Fruit fly (Drosophila melanogaster) whole organism, embryonic: ENCODE results near the gene CG4461.

Experiments used
- Bteb2 ChIP-seq: fragments of 200-800 bp; sonication (Bioruptor generic); optimal IDR thresholded peaks from 2 replicates; lab custom pipeline; 2016; ENCODE audit warnings: missing biosample characterization, missing genetic modification characterization
- CG10267 ChIP-seq: fragments of 200-800 bp; sonication (Bioruptor generic); optimal IDR thresholded peaks from 2 replicates; lab custom pipeline; 2018; ENCODE audit warnings: missing biosample characterization, mild to moderate bottlenecking, missing genetic modification characterization, moderate library complexity
- CG10431 ChIP-seq: fragments of 200-800 bp; sonication (Bioruptor generic); optimal IDR thresholded peaks from 3 replicates; lab custom pipeline; 2018; ENCODE audit warnings: missing biosample characterization, mild to moderate bottlenecking, missing genetic modification characterization
- CG12071 ChIP-seq: fragments of 200-800 bp; sonication (Bioruptor generic); optimal IDR thresholded peaks from 3 replicates; lab custom pipeline; 2018; ENCODE audit warnings: missing biosample characterization, mild to moderate bottlenecking, missing genetic modification characterization
- CG1233 ChIP-seq: fragments of 200-800 bp; sonication (Bioruptor generic); optimal IDR thresholded peaks from 4 replicates; lab custom pipeline; 2018; ENCODE audit warnings: missing biosample characterization, mild to moderate bottlenecking, missing genetic modification characterization
- CG12744 ChIP-seq: fragments of 200-800 bp; sonication (Bioruptor generic); optimal IDR thresholded peaks from 2 replicates; lab custom pipeline; 2016; ENCODE audit warnings: missing biosample characterization, missing genetic modification characterization
- CG15601 ChIP-seq: fragments of 200-800 bp; sonication (Bioruptor generic); optimal IDR thresholded peaks from 3 replicates; lab custom pipeline; 2019; ENCODE audit warnings: missing biosample characterization, mild to moderate bottlenecking, missing genetic modification characterization, moderate library complexity
- CG18011 ChIP-seq: fragments of 200-800 bp; sonication (Bioruptor generic); optimal IDR thresholded peaks from 2 replicates; lab custom pipeline; 2017; ENCODE audit warnings: missing biosample characterization, missing genetic modification characterization, mild to moderate bottlenecking, moderate library complexity, missing genotype
- CG1832 ChIP-seq: fragments of 200-800 bp; sonication (Bioruptor generic); optimal IDR thresholded peaks from 2 replicates; lab custom pipeline; 2017; ENCODE audit warnings: missing biosample characterization, mild to moderate bottlenecking, missing genetic modification characterization, inconsistent platforms
- CG31224 ChIP-seq: fragments of 200-800 bp; sonication (Bioruptor generic); IDR thresholded peaks from 2 replicates; pipeline ENCODE4 v1.3.6; 2022; ENCODE audit warnings: missing biosample characterization, missing genetic modification characterization
- CG33557 ChIP-seq: fragments of 200-800 bp; sonication (Bioruptor generic); optimal IDR thresholded peaks from 2 replicates; lab custom pipeline; 2019; ENCODE audit warnings: missing biosample characterization, mild to moderate bottlenecking, missing genetic modification characterization, moderate library complexity
- CG4282 ChIP-seq: fragments of 200-800 bp; sonication (Bioruptor generic); optimal IDR thresholded peaks from 2 replicates; lab custom pipeline; 2016; ENCODE audit warnings: missing biosample characterization, missing genetic modification characterization
- CG7928 ChIP-seq: fragments of 200-800 bp; sonication (Bioruptor generic); optimal IDR thresholded peaks from 2 replicates; lab custom pipeline; 2017; ENCODE audit warnings: missing biosample characterization, mild to moderate bottlenecking, missing genetic modification characterization
- CG8281 ChIP-seq: fragments of 200-800 bp; sonication (Bioruptor generic); optimal IDR thresholded peaks from 2 replicates; lab custom pipeline; 2018; ENCODE audit warnings: missing biosample characterization, mild to moderate bottlenecking, missing genetic modification characterization, moderate library complexity
- CHES-1-like ChIP-seq: fragments of 200-800 bp; sonication (Bioruptor generic); optimal IDR thresholded peaks from 2 replicates; lab custom pipeline; 2016; ENCODE audit warnings: missing biosample characterization, missing genetic modification characterization
- CkIIα-i1 ChIP-seq: fragments of 200-800 bp; sonication (Bioruptor generic); IDR thresholded peaks from 2 replicates; pipeline ENCODE4 v1.3.6; 2022; ENCODE audit warnings: missing biosample characterization, missing genetic modification characterization
- CrebB ChIP-seq: fragments of 200-800 bp; sonication (Bioruptor generic); optimal IDR thresholded peaks from 3 replicates; lab custom pipeline; 2018; ENCODE audit warnings: missing biosample characterization, mild to moderate bottlenecking, missing genetic modification characterization
- D ChIP-seq, 2 experiments: fragments of 200-800 bp in 1 of 2; fragments of >200 bp in 1 of 2; sonication (Bioruptor generic) in 1 of 2; optimal IDR thresholded peaks; 2 replicates in 1 of 2; 3 replicates in 1 of 2; lab custom pipeline; 2017; ENCODE audit warnings: mild to moderate bottlenecking in 1 of 2, missing biosample characterization in 1 of 2, missing genetic modification characterization in 1 of 2, missing genetic modification reagents in 1 of 2
- Dek ChIP-seq: fragments of 200-800 bp; sonication (Bioruptor generic); optimal IDR thresholded peaks from 3 replicates; lab custom pipeline; 2019; ENCODE audit warnings: missing biosample characterization, mild to moderate bottlenecking, missing genetic modification characterization, moderate library complexity
- Dfd ChIP-seq, 2 experiments: fragments of >200 bp; optimal IDR thresholded peaks; 2 replicates each; lab custom pipeline; 2017; ENCODE audit warnings: missing biosample characterization in 2 of 2, missing genetic modification characterization in 2 of 2
- Dip2 ChIP-seq: fragments of 200-800 bp; sonication (Bioruptor generic); IDR thresholded peaks from 2 replicates; pipeline ENCODE4 v1.3.6; 2022; ENCODE audit warnings: missing biosample characterization, missing genetic modification characterization
- Ets65A ChIP-seq: fragments of 200-800 bp; sonication (Bioruptor generic); peaks from one replicate; lab custom pipeline; 2016; ENCODE audit warnings: missing biosample characterization, missing genetic modification characterization
- Fer3 ChIP-seq: fragments of 200-800 bp; sonication (Bioruptor generic); optimal IDR thresholded peaks from 2 replicates; lab custom pipeline; 2018; ENCODE audit warnings: missing biosample characterization, mild to moderate bottlenecking, missing genetic modification characterization, moderate library complexity
- MTF-1 ChIP-seq: fragments of 200-800 bp; sonication (Bioruptor generic); optimal IDR thresholded peaks from 2 replicates; lab custom pipeline; 2018; ENCODE audit warnings: missing biosample characterization, mild to moderate bottlenecking, missing genetic modification characterization, borderline replicate concordance
- Sox100B ChIP-seq: fragments of 200-800 bp; sonication (Bioruptor generic); optimal IDR thresholded peaks from 3 replicates; lab custom pipeline; 2018; ENCODE audit warnings: missing biosample characterization, mild to moderate bottlenecking, missing genetic modification characterization
- Sry-β ChIP-seq: fragments of 200-800 bp; sonication (Bioruptor generic); optimal IDR thresholded peaks from 2 replicates; lab custom pipeline; 2018; ENCODE audit warnings: missing biosample characterization, mild to moderate bottlenecking, missing genetic modification characterization, moderate library complexity
- Stat92E ChIP-seq, 3 experiments: fragments of >200 bp in 2 of 3; fragments of 200-800 bp in 1 of 3; sonication (Bioruptor generic) in 1 of 3; optimal IDR thresholded peaks; 2 replicates each; lab custom pipeline; 2017 to 2019; ENCODE audit warnings: missing biosample characterization in 3 of 3, missing genetic modification characterization in 3 of 3, mild to moderate bottlenecking in 1 of 3, moderate library complexity in 1 of 3
- Taf1 ChIP-seq: fragments of 200-800 bp; sonication (Bioruptor generic); IDR thresholded peaks from 2 replicates; pipeline ENCODE4 v1.3.6; 2022; ENCODE audit warnings: missing biosample characterization, missing genetic modification characterization
- ara ChIP-seq: fragments of 200-800 bp; sonication (Bioruptor generic); IDR thresholded peaks from 2 replicates; pipeline ENCODE4 v1.3.6; 2022; ENCODE audit warnings: missing biosample characterization, missing genetic modification characterization
- ato ChIP-seq: fragments of 200-800 bp; sonication (Bioruptor generic); IDR thresholded peaks from 2 replicates; pipeline ENCODE4 v1.3.6; 2022; ENCODE audit warnings: missing biosample characterization, missing genetic modification characterization; ENCODE audit not compliant: partially characterized antibody
- chm ChIP-seq: fragments of 200-800 bp; sonication (Bioruptor generic); IDR thresholded peaks from 2 replicates; pipeline ENCODE4 v1.3.6; 2022; ENCODE audit warnings: missing biosample characterization, missing genetic modification characterization
- croc ChIP-seq: fragments of 200-800 bp; sonication (Bioruptor generic); conservative IDR thresholded peaks from 3 replicates; pipeline ENCODE4 v1.3.6; 2022; ENCODE audit warnings: missing biosample characterization, missing genetic modification characterization
- crol ChIP-seq: fragments of 200-800 bp; sonication (Bioruptor generic); IDR thresholded peaks from 2 replicates; pipeline ENCODE4 v1.3.6; 2022; ENCODE audit warnings: missing biosample characterization, missing genetic modification characterization
- danr ChIP-seq: fragments of 200-800 bp; sonication (Bioruptor generic); IDR thresholded peaks from 2 replicates; pipeline ENCODE4 v1.3.6; 2022; ENCODE audit warnings: missing biosample characterization, missing genetic modification characterization
- dmrt99B ChIP-seq: fragments of 200-800 bp; sonication (Bioruptor generic); optimal IDR thresholded peaks from 2 replicates; lab custom pipeline; 2018; ENCODE audit warnings: missing biosample characterization, mild to moderate bottlenecking, missing genetic modification characterization, moderate library complexity
- gcm ChIP-seq: fragments of 200-800 bp; sonication (Bioruptor generic); optimal IDR thresholded peaks from 2 replicates; lab custom pipeline; 2019; ENCODE audit warnings: missing biosample characterization, mild to moderate bottlenecking, missing genetic modification characterization, moderate library complexity
- gcm2 ChIP-seq: fragments of 200-800 bp; sonication (Bioruptor generic); optimal IDR thresholded peaks from 2 replicates; lab custom pipeline; 2016; ENCODE audit warnings: missing biosample characterization, missing genetic modification characterization
- gfzf ChIP-seq: fragments of 200-800 bp; sonication (Bioruptor generic); optimal IDR thresholded peaks from 2 replicates; lab custom pipeline; 2016; ENCODE audit warnings: missing biosample characterization, mild to moderate bottlenecking, missing genetic modification characterization, moderate library complexity
- jumu ChIP-seq: fragments of 200-800 bp; sonication (Bioruptor generic); optimal IDR thresholded peaks from 3 replicates; lab custom pipeline; 2016; ENCODE audit warnings: missing biosample characterization, missing genetic modification characterization
- pfk ChIP-seq: fragments of 200-800 bp; sonication (Bioruptor generic); optimal IDR thresholded peaks from 2 replicates; lab custom pipeline; 2018; ENCODE audit warnings: missing biosample characterization, mild to moderate bottlenecking, missing genetic modification characterization, moderate library complexity
- salm ChIP-seq: fragments of 200-800 bp; sonication (Bioruptor generic); optimal IDR thresholded peaks from 2 replicates; lab custom pipeline; 2018; ENCODE audit warnings: missing biosample characterization, mild to moderate bottlenecking, missing genetic modification characterization
- seq ChIP-seq: fragments of 200-800 bp; sonication (Bioruptor generic); IDR thresholded peaks from 2 replicates; pipeline ENCODE4 v1.3.6; 2022; ENCODE audit warnings: missing biosample characterization, missing genetic modification characterization
- stc ChIP-seq: fragments of 200-800 bp; sonication (Bioruptor generic); IDR thresholded peaks from 2 replicates; pipeline ENCODE4 v1.3.6; 2022; ENCODE audit warnings: missing biosample characterization, missing genetic modification characterization
- tap ChIP-seq: fragments of 200-800 bp; optimal IDR thresholded peaks from 3 replicates; lab custom pipeline; 2019; ENCODE audit warnings: missing biosample characterization, mild to moderate bottlenecking, missing genetic modification characterization, moderate library complexity
- toy ChIP-seq: fragments of 200-800 bp; sonication (Bioruptor generic); IDR thresholded peaks from 2 replicates; pipeline ENCODE4 v1.3.6; 2022; ENCODE audit warnings: missing biosample characterization, missing genetic modification characterization
- trh ChIP-seq: fragments of 200-800 bp; sonication (Bioruptor generic); optimal IDR thresholded peaks from 2 replicates; lab custom pipeline; 2016; ENCODE audit warnings: missing biosample characterization, missing genetic modification characterization
- usp ChIP-seq: fragments of >200 bp; optimal IDR thresholded peaks from 2 replicates; lab custom pipeline; 2017; ENCODE audit warnings: missing biosample characterization, missing genetic modification characterization
- z ChIP-seq: fragments of 200-800 bp; sonication (Bioruptor generic); IDR thresholded peaks from 3 replicates; pipeline ENCODE4 v1.3.6; 2022; ENCODE audit warnings: missing biosample characterization, missing genetic modification characterization

Gene CG4461

DNA sequence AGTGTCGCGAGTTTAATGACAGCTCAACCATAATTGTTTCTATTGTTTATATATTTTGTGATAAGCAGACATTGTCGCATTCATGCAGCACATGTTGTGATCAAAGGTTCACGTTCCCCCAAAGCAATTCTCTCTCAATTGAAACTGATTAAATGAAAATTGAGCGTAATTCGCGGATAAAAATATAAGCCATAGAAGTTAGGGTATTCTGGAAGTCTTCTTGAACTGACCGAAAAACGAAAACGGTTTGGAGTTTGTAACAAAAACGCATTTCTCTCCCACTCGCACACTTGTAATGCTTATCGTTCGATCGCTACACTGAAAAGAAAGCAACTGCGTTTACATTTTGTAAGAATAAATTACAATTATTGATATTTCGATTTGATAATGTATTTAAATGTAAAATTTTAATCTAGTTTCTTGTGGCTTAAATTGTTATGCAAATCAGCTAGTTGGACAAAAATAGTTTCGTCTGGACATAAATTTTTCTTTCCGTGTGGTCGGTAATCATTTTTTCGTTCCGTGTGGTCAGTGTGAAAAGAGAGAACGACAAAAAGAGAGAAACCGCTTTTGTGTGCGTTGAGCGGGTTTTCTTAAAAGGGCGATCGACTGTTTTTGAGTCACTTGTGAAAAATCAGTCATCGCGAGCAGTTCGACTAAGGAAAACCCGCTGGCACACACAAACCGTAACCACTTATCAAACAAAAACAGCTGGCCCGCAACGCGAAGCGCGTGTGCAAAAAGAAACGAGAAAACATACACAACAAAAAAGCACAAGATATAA, 47.6 kb downstream of the CG4461 start, which contains the start of gene aay:
Gene aay (plus strand): TSS at position 618 of the 784 bp plus-strand sequence.
- TF ChIP-seq dmrt99B (tag; lab: Kevin White, UChicago) (peak; percentile 100), D (optimal IDR thresholded peaks at IDR 0.05; lab: Kevin White, UChicago) (no peak), D (GFP tag; optimal IDR thresholded peaks at IDR 0.05; lab: Kevin White, UChicago) (peak; percentile 99), Bteb2 (GFP tag; lab: Kevin White, UChicago) (peak; percentile 99), CG15601 (tag; lab: Kevin White, UChicago) (peak; percentile 98), CG12071 (GFP tag; lab: Kevin White, UChicago) (peak; percentile 98), Ets65A (GFP tag; lab: Kevin White, UChicago) (peak; percentile 100), CG12744 (GFP tag; lab: Kevin White, UChicago) (peak; percentile 98), jumu (GFP tag; lab: Kevin White, UChicago) (peak; percentile 96), z (GFP tag; lab: Robert Waterston, UW) (peak; percentile 88), CG33557 (GFP tag; lab: Kevin White, UChicago) (peak; percentile 98), danr (GFP tag; lab: Robert Waterston, UW) (peak; percentile 97), CG18011 (GFP tag; lab: Kevin White, UChicago) (peak; percentile 90), gfzf (peak; percentile 29), ara (GFP tag; lab: Robert Waterston, UW) (peak; percentile 98), Fer3 (tag; lab: Kevin White, UChicago) (peak; percentile 99), Taf1 (GFP tag; lab: Robert Waterston, UW) (peak; percentile 91), Dip2 (GFP tag; lab: Robert Waterston, UW) (peak; percentile 42; the same call in 1 of the 2 replicates), tap (tag; lab: Kevin White, UChicago) (peak; percentile 99), pfk (GFP tag; lab: Kevin White, UChicago) (peak; percentile 50), crol (GFP tag; lab: Robert Waterston, UW) (peak; percentile 79), Sox100B (peak; percentile 99), CG10267 (tag; lab: Kevin White, UChicago) (peak; percentile 99), chm (GFP tag; lab: Robert Waterston, UW) (peak; percentile 99), Dek (peak; percentile 99), gcm (GFP tag; lab: Kevin White, UChicago) (peak; percentile 100), CG8281 (peak; percentile 94), Stat92E (GFP tag; optimal IDR thresholded peaks at IDR 0.05; lab: Kevin White, UChicago) (peak in 1 of 3 experiments; percentile 99), toy (GFP tag; lab: Robert Waterston, UW) (peak; percentile 92), CG1832 (GFP tag; lab: Kevin White, UChicago) (no peak), CG31224 (GFP tag; lab: Robert Waterston, UW) (peak; percentile 94), CG7928 (peak; percentile 82), CG4282 (GFP tag; lab: Kevin White, UChicago) (peak; percentile 92), Dfd (GFP tag; optimal IDR thresholded peaks at IDR 0.05; lab: Kevin White, UChicago) (peak in 1 of 2 experiments; percentile 86), CG1233 (GFP tag; lab: Kevin White, UChicago) (peak; percentile 99), seq (GFP tag; lab: Robert Waterston, UW) (peak; percentile 98), gcm2 (GFP tag; lab: Kevin White, UChicago) (peak; percentile 97), croc (GFP tag; lab: Robert Waterston, UW) (peak; percentile 98), salm (tag; lab: Kevin White, UChicago) (peak; percentile 99), CG10431 (GFP tag; lab: Kevin White, UChicago) (peak; percentile 92), CkIIα-i1 (GFP tag; lab: Robert Waterston, UW) (peak; percentile 91), usp (GFP tag; lab: Kevin White, UChicago) (no peak), MTF-1 (peak; percentile 95), Sry-β (GFP tag; lab: Kevin White, UChicago) (peak; percentile 76), trh (peak; percentile 97), CHES-1-like (GFP tag; lab: Kevin White, UChicago) (peak; percentile 97), stc (GFP tag; lab: Robert Waterston, UW) (peak; percentile 98), CrebB (tag; lab: Kevin White, UChicago) (peak; percentile 99), ato (GFP tag; lab: Robert Waterston, UW) (no peak)
